Fruit fly (Drosophila melanogaster) whole organism, embryonic: ENCODE data around the gene SIDL.

Source experiments
- Aef1 ChIP-seq: fragments of 200-800 bp; sonication (Bioruptor generic); IDR thresholded peaks from 3 replicates; pipeline ENCODE4 v1.3.6; 2022; ENCODE audit warnings: missing biosample characterization, missing genetic modification characterization
- Antp ChIP-seq: fragments of 200-800 bp; sonication (Bioruptor generic); optimal IDR thresholded peaks from 3 replicates; lab custom pipeline; 2016; ENCODE audit warnings: missing biosample characterization, missing genetic modification characterization
- Atf6 ChIP-seq: fragments of 200-800 bp; sonication (Bioruptor generic); IDR thresholded peaks from 2 replicates; pipeline ENCODE4 v1.3.6; 2022; ENCODE audit warnings: missing biosample characterization, missing genetic modification characterization
- Bdp1 ChIP-seq: fragments of 200-800 bp; sonication (Bioruptor generic); optimal IDR thresholded peaks from 3 replicates; lab custom pipeline; 2016; ENCODE audit warnings: missing biosample characterization, missing genetic modification characterization
- C15 ChIP-seq: fragments of 200-800 bp; sonication (Bioruptor generic); IDR thresholded peaks from 3 replicates; pipeline ENCODE4 v1.3.6; 2022; ENCODE audit warnings: missing biosample characterization, missing genetic modification characterization
- CG10267 ChIP-seq: fragments of 200-800 bp; sonication (Bioruptor generic); optimal IDR thresholded peaks from 2 replicates; lab custom pipeline; 2018; ENCODE audit warnings: missing biosample characterization, mild to moderate bottlenecking, missing genetic modification characterization, moderate library complexity
- CG10959 ChIP-seq: fragments of 200-800 bp; sonication (Bioruptor generic); IDR thresholded peaks from 2 replicates; pipeline ENCODE4 v1.3.6; 2022; ENCODE audit warnings: missing biosample characterization, missing genetic modification characterization
- CG12104 ChIP-seq: fragments of 200-800 bp; sonication (Bioruptor generic); optimal IDR thresholded peaks from 3 replicates; lab custom pipeline; 2016; ENCODE audit warnings: missing biosample characterization, missing genetic modification characterization
- CG15269 ChIP-seq: fragments of 200-800 bp; sonication (Bioruptor generic); optimal IDR thresholded peaks from 2 replicates; lab custom pipeline; 2018; ENCODE audit warnings: missing biosample characterization, mild to moderate bottlenecking, missing genetic modification characterization, moderate library complexity
- CG15514 ChIP-seq: fragments of 200-800 bp; sonication (Bioruptor generic); optimal IDR thresholded peaks from 3 replicates; lab custom pipeline; 2017; ENCODE audit warnings: missing biosample characterization, missing genetic modification characterization, mild to moderate bottlenecking, moderate library complexity, missing genetic modification reagents
- CG17385 ChIP-seq: fragments of 200-800 bp; sonication (Bioruptor generic); optimal IDR thresholded peaks from 3 replicates; lab custom pipeline; 2018; ENCODE audit warnings: missing biosample characterization, mild to moderate bottlenecking, missing genetic modification characterization
- CG18011 ChIP-seq: fragments of 200-800 bp; sonication (Bioruptor generic); optimal IDR thresholded peaks from 2 replicates; lab custom pipeline; 2017; ENCODE audit warnings: missing biosample characterization, missing genetic modification characterization, mild to moderate bottlenecking, moderate library complexity, missing genotype
- CG30020 ChIP-seq: fragments of 200-800 bp; optimal IDR thresholded peaks from 2 replicates; lab custom pipeline; 2019; ENCODE audit warnings: missing biosample characterization, mild to moderate bottlenecking, missing genetic modification characterization, moderate library complexity
- CG4730 ChIP-seq: fragments of 200-800 bp; sonication (Bioruptor generic); IDR thresholded peaks from 2 replicates; pipeline ENCODE4 v1.3.6; 2022; ENCODE audit warnings: missing biosample characterization, missing genetic modification characterization
- CG5245 ChIP-seq: fragments of 200-800 bp; sonication (Bioruptor generic); optimal IDR thresholded peaks from 3 replicates; lab custom pipeline; 2016; ENCODE audit warnings: missing biosample characterization, missing genetic modification characterization
- CG6175 ChIP-seq: fragments of 200-800 bp; sonication (Bioruptor generic); IDR thresholded peaks from 3 replicates; pipeline ENCODE4 v1.3.6; 2022; ENCODE audit warnings: missing biosample characterization, missing genetic modification characterization
- CG6765 ChIP-seq: fragments of 200-800 bp; sonication (Bioruptor generic); optimal IDR thresholded peaks from 3 replicates; lab custom pipeline; 2017; ENCODE audit warnings: missing biosample characterization, mild to moderate bottlenecking, missing genetic modification characterization
- CG6854 ChIP-seq: fragments of 200-800 bp; sonication (Bioruptor generic); optimal IDR thresholded peaks from 3 replicates; lab custom pipeline; 2017; ENCODE audit warnings: missing biosample characterization, mild to moderate bottlenecking, missing genetic modification characterization
- CG9215 ChIP-seq: fragments of 200-800 bp; sonication (Bioruptor generic); IDR thresholded peaks from 2 replicates; pipeline ENCODE4 v1.3.6; 2022; ENCODE audit warnings: missing biosample characterization, missing genetic modification characterization
- CG9797 ChIP-seq: fragments of 200-800 bp; sonication (Bioruptor generic); optimal IDR thresholded peaks from 3 replicates; lab custom pipeline; 2018; ENCODE audit warnings: missing biosample characterization, mild to moderate bottlenecking, missing genetic modification characterization
- CG9932 ChIP-seq: fragments of 200-800 bp; sonication (Bioruptor generic); IDR thresholded peaks from 2 replicates; pipeline ENCODE4 v1.3.6; 2022; ENCODE audit warnings: missing biosample characterization, missing genetic modification characterization
- CrebB ChIP-seq: fragments of 200-800 bp; sonication (Bioruptor generic); optimal IDR thresholded peaks from 3 replicates; lab custom pipeline; 2018; ENCODE audit warnings: missing biosample characterization, mild to moderate bottlenecking, missing genetic modification characterization
- Dek ChIP-seq: fragments of 200-800 bp; sonication (Bioruptor generic); optimal IDR thresholded peaks from 3 replicates; lab custom pipeline; 2019; ENCODE audit warnings: missing biosample characterization, mild to moderate bottlenecking, missing genetic modification characterization, moderate library complexity
- Doc2 ChIP-seq: fragments of 200-800 bp; sonication (Bioruptor generic); IDR thresholded peaks from 2 replicates; pipeline ENCODE4 v1.3.6; 2022; ENCODE audit warnings: missing biosample characterization, missing genetic modification characterization
- Doc3 ChIP-seq: fragments of 200-800 bp; sonication (Bioruptor generic); IDR thresholded peaks from 3 replicates; pipeline ENCODE4 v1.3.6; 2022; ENCODE audit warnings: missing biosample characterization, missing genetic modification characterization; ENCODE audit not compliant: partially characterized antibody
- HmgZ ChIP-seq: fragments of 200-800 bp; sonication (Bioruptor generic); optimal IDR thresholded peaks from 2 replicates; lab custom pipeline; 2018; ENCODE audit warnings: missing biosample characterization, mild to moderate bottlenecking, missing genetic modification characterization
- Hsf ChIP-seq: fragments of 200-800 bp; sonication (Bioruptor generic); optimal IDR thresholded peaks from 3 replicates; lab custom pipeline; 2016; ENCODE audit warnings: missing biosample characterization, missing genetic modification characterization
- Kr ChIP-seq: fragments of 200-800 bp; sonication (Bioruptor generic); optimal IDR thresholded peaks from 2 replicates; lab custom pipeline; 2017; ENCODE audit warnings: missing biosample characterization, mild to moderate bottlenecking, missing genetic modification characterization
- Lpt ChIP-seq: fragments of >200 bp; optimal IDR thresholded peaks from 2 replicates; lab custom pipeline; 2018; ENCODE audit warnings: missing biosample characterization, missing genetic modification characterization
- Mad ChIP-seq: fragments of 200-800 bp; sonication (Bioruptor generic); optimal IDR thresholded peaks from 2 replicates; lab custom pipeline; 2016; ENCODE audit warnings: missing biosample characterization, missing genetic modification characterization
- NC2β ChIP-seq: fragments of 200-800 bp; sonication (Bioruptor generic); optimal IDR thresholded peaks from 2 replicates; lab custom pipeline; 2016; ENCODE audit warnings: missing biosample characterization, missing genetic modification characterization
- Nf-YA ChIP-seq: fragments of 200-800 bp; sonication (Bioruptor generic); IDR thresholded peaks from 2 replicates; pipeline ENCODE4 v1.3.6; 2022; ENCODE audit warnings: missing biosample characterization, missing genetic modification characterization
- NfI ChIP-seq: fragments of 200-800 bp; sonication (Bioruptor generic); optimal IDR thresholded peaks from 3 replicates; lab custom pipeline; 2018; ENCODE audit warnings: missing biosample characterization, mild to moderate bottlenecking, missing genetic modification characterization, moderate library complexity
- Oaz ChIP-seq: fragments of 200-800 bp; sonication (Bioruptor generic); IDR thresholded peaks from 2 replicates; pipeline ENCODE4 v1.3.6; 2022; ENCODE audit warnings: missing biosample characterization, missing genetic modification characterization
- Side ChIP-seq: fragments of 200-800 bp; sonication (Bioruptor generic); optimal IDR thresholded peaks from 2 replicates; lab custom pipeline; 2016; ENCODE audit warnings: missing biosample characterization, missing genetic modification characterization
- Taf1 ChIP-seq: fragments of 200-800 bp; sonication (Bioruptor generic); IDR thresholded peaks from 2 replicates; pipeline ENCODE4 v1.3.6; 2022; ENCODE audit warnings: missing biosample characterization, missing genetic modification characterization
- ase ChIP-seq: fragments of 200-800 bp; sonication (Bioruptor generic); IDR thresholded peaks from 3 replicates; pipeline ENCODE4 v1.3.6; 2022; ENCODE audit warnings: missing biosample characterization, missing genetic modification characterization
- ash1 ChIP-seq: fragments of 200-800 bp; sonication (Bioruptor generic); optimal IDR thresholded peaks from 2 replicates; lab custom pipeline; 2018; ENCODE audit warnings: missing biosample characterization, mild to moderate bottlenecking, missing genetic modification characterization
- dan ChIP-seq: fragments of 200-800 bp; sonication (Bioruptor generic); IDR thresholded peaks from 2 replicates; pipeline ENCODE4 v1.3.6; 2022; ENCODE audit warnings: missing biosample characterization, missing genetic modification characterization
- dmrt11E ChIP-seq: fragments of 200-800 bp; sonication (Bioruptor generic); optimal IDR thresholded peaks from 3 replicates; lab custom pipeline; 2018; ENCODE audit warnings: missing biosample characterization, mild to moderate bottlenecking, missing genetic modification characterization, moderate library complexity
- dmrt99B ChIP-seq: fragments of 200-800 bp; sonication (Bioruptor generic); optimal IDR thresholded peaks from 2 replicates; lab custom pipeline; 2018; ENCODE audit warnings: missing biosample characterization, mild to moderate bottlenecking, missing genetic modification characterization, moderate library complexity
- gce ChIP-seq: fragments of 200-800 bp; sonication (Bioruptor generic); IDR thresholded peaks from 3 replicates; pipeline ENCODE4 v1.3.6; 2022; ENCODE audit warnings: missing biosample characterization, missing genetic modification characterization
- kay ChIP-seq: fragments of 200-800 bp; sonication (Bioruptor generic); optimal IDR thresholded peaks from 2 replicates; lab custom pipeline; 2016; ENCODE audit warnings: missing biosample characterization, missing genetic modification characterization
- kni ChIP-seq: fragments of 200-800 bp; sonication (Bioruptor generic); optimal IDR thresholded peaks from 3 replicates; lab custom pipeline; 2017; ENCODE audit warnings: mild to moderate bottlenecking, missing biosample characterization, missing genetic modification reagents, missing genetic modification characterization
- pita ChIP-seq: fragments of 200-800 bp; sonication (Bioruptor generic); optimal IDR thresholded peaks from 2 replicates; lab custom pipeline; 2017; ENCODE audit warnings: missing biosample characterization, mild to moderate bottlenecking, missing genetic modification characterization
- ranshi ChIP-seq: fragments of 200-800 bp; sonication (Bioruptor generic); IDR thresholded peaks from 2 replicates; pipeline ENCODE4 v1.3.6; 2022; ENCODE audit warnings: missing biosample characterization, missing genetic modification characterization
- seq ChIP-seq: fragments of 200-800 bp; sonication (Bioruptor generic); IDR thresholded peaks from 2 replicates; pipeline ENCODE4 v1.3.6; 2022; ENCODE audit warnings: missing biosample characterization, missing genetic modification characterization
- slbo ChIP-seq: fragments of 200-800 bp; sonication (Bioruptor generic); IDR thresholded peaks from 2 replicates; pipeline ENCODE4 v1.3.6; 2022; ENCODE audit warnings: missing biosample characterization, missing genetic modification characterization
- so ChIP-seq: fragments of 200-800 bp; sonication (Bioruptor generic); IDR thresholded peaks from 3 replicates; pipeline ENCODE4 v1.3.6; 2022; ENCODE audit warnings: missing biosample characterization, missing genetic modification characterization
- sr ChIP-seq: fragments of 200-800 bp; sonication (Bioruptor generic); IDR thresholded peaks from 3 replicates; pipeline ENCODE4 v1.3.6; 2022; ENCODE audit warnings: missing biosample characterization, missing genetic modification characterization
- tx ChIP-seq: fragments of 200-800 bp; sonication (Bioruptor generic); optimal IDR thresholded peaks from 2 replicates; lab custom pipeline; 2016; ENCODE audit warnings: missing biosample characterization, missing genetic modification characterization
- vvl ChIP-seq: fragments of 200-800 bp; sonication (Bioruptor generic); IDR thresholded peaks from 2 replicates; pipeline ENCODE4 v1.3.6; 2022; ENCODE audit warnings: missing biosample characterization, missing genetic modification characterization

The SIDL gene

DNA sequence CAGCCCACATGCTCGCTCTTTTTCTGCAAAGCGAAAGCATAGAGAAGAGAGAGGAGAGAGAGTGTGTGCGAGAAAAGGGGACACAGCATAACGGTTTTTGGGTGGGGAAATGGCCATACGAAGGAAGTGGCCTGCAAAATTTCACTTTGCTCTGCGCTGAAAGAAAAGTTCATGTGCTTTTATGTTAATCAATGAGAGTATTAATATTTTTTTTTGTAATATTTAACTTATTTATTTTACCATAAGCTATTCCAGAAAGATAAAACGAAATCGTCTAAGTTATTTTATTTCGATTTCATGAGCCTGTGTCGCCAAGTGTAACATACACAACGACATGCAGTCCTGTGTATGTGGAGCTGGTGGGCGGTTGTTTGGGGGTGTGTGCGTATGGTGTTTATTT lies 31.8 kb upstream of the SIDL start (continued):
- TF ChIP-seq CG4730 (peak; percentile 62), CG30020 (tag; lab: Kevin White, UChicago) (no peak), HmgZ (tag; lab: Kevin White, UChicago) (peak; percentile 67), Bdp1 (GFP tag; lab: Kevin White, UChicago) (peak; percentile 18), seq (GFP tag; lab: Robert Waterston, UW) (peak; percentile 74), CG9215 (GFP tag; lab: Robert Waterston, UW) (peak; percentile 70), Hsf (peak; percentile 45), Mad (GFP tag; lab: Kevin White, UChicago) (peak; percentile 11), so (GFP tag; lab: Robert Waterston, UW) (peak; percentile 73; the same call in 1 of the 3 replicates), Dek (tag; lab: Kevin White, UChicago) (peak; percentile 74), pita (GFP tag; lab: Kevin White, UChicago) (no peak), CG15514 (peak; percentile 43), CG6175 (0 out of 3 replicates have a peak, but pooled peaks have one; percentile 57), dmrt11E (tag; lab: Kevin White, UChicago) (no peak), vvl (GFP tag; lab: Robert Waterston, UW) (peak; percentile 84), Doc2 (0 out of 2 replicates have a peak, but pooled peaks have one; percentile 5), NC2β (GFP tag; lab: Kevin White, UChicago) (no peak), Lpt (GFP tag; lab: Kevin White, UChicago) (no peak), dmrt99B (tag; lab: Kevin White, UChicago) (no peak), sr (0 out of 3 replicates have a peak, but pooled peaks have one; percentile 15), dan (GFP tag; lab: Robert Waterston, UW) (no peak), CG10267 (tag; lab: Kevin White, UChicago) (peak; percentile 39), Aef1 (GFP tag; lab: Robert Waterston, UW) (peak; percentile 66; the same call in 2 of the 3 replicates), ash1 (GFP tag; lab: Kevin White, UChicago) (no peak), ase (GFP tag; lab: Robert Waterston, UW) (peak; percentile 56; the same call in 2 of the 3 replicates), ranshi (GFP tag; lab: Robert Waterston, UW) (peak; percentile 72), CG6765 (GFP tag; lab: Kevin White, UChicago) (peak; percentile 47), CG9932 (GFP tag; lab: Robert Waterston, UW) (peak; percentile 81), Antp (no peak), CG6854 (GFP tag; lab: Kevin White, UChicago) (peak; percentile 59), CG5245 (no peak), NfI (peak; percentile 74), gce (GFP tag; lab: Robert Waterston, UW) (0 out of 3 replicates have a peak, but pooled peaks have one; percentile 38), C15 (GFP tag; lab: Robert Waterston, UW) (0 out of 3 replicates have a peak, but pooled peaks have one; percentile 26), kni (GFP tag; lab: Kevin White, UChicago) (no peak), CG15269 (tag; lab: Kevin White, UChicago) (no peak), Taf1 (peak; percentile 67), Atf6 (GFP tag; lab: Robert Waterston, UW) (peak; percentile 86), Doc3 (no peak), slbo (peak; percentile 85), CG18011 (peak; percentile 10), Side (GFP tag; lab: Kevin White, UChicago) (no peak), CG10959 (GFP tag; lab: Robert Waterston, UW) (no peak), CG17385 (GFP tag; lab: Kevin White, UChicago) (no peak), CG9797 (no peak), tx (GFP tag; lab: Kevin White, UChicago) (no peak), Oaz (GFP tag; lab: Robert Waterston, UW) (0 out of 2 replicates have a peak, but pooled peaks have one; percentile 21), kay (peak; percentile 32), Kr (GFP tag; lab: Kevin White, UChicago) (no peak), Nf-YA (GFP tag; lab: Robert Waterston, UW) (no peak), CrebB (peak; percentile 67), CG12104 (GFP tag; lab: Kevin White, UChicago) (no peak)
